Fruit fly (Drosophila melanogaster): ENCODE data around the gene CG15695.

Gene CG15695

dm6 chr3R:20829416-20830131 is 12.4 kb upstream of the CG15695 start (continued):
- TF ChIP-seq CG6175 (GFP tag; IDR thresholded peaks at IDR 0.05) (0 out of 3 replicates have a peak, but pooled peaks have one; percentile 41), Hr78 (GFP tag; optimal IDR thresholded peaks at IDR 0.05) (peak in 1 of 2 experiments; percentile 18), NFAT (GFP tag; IDR thresholded peaks at IDR 0.05) (peak; percentile 68), slp2 (GFP tag; optimal IDR thresholded peaks at IDR 0.05) (no peak), ranshi (GFP tag; IDR thresholded peaks at IDR 0.05) (peak; percentile 5; the same call in 1 of the 2 replicates), Hey (tag; optimal IDR thresholded peaks at IDR 0.05) (peak; percentile 46), knrl (GFP tag; IDR thresholded peaks at IDR 0.05; ENCODE audit: partially characterized antibody) (no peak), Oli (tag; optimal IDR thresholded peaks at IDR 0.05) (peak; percentile 51), Opbp (GFP tag; IDR thresholded peaks at IDR 0.05; ENCODE audit: partially characterized antibody) (peak; percentile 42; the same call in 1 of the 3 replicates), ewg (GFP tag; optimal IDR thresholded peaks at IDR 0.05) (peak; percentile 54), CG7357 (GFP tag; IDR thresholded peaks at IDR 0.05) (no peak), sug (tag; optimal IDR thresholded peaks at IDR 0.05) (peak; percentile 77), CG10979 (tag; optimal IDR thresholded peaks at IDR 0.05) (no peak), Poxn (GFP tag; IDR thresholded peaks at IDR 0.05) (no peak), CG12769 (tag; optimal IDR thresholded peaks at IDR 0.05) (peak; percentile 95), Meics (GFP tag; optimal IDR thresholded peaks at IDR 0.05) (peak; percentile 53), prd (optimal IDR thresholded peaks at IDR 0.05) (no peak), prd (GFP tag; IDR thresholded peaks at IDR 0.05) (peak; percentile 23; the same call in 2 of the 3 replicates), CG12219 (GFP tag; optimal IDR thresholded peaks at IDR 0.05) (no peak), Med (GFP tag) (peak; percentile 93), Dbx (GFP tag; IDR thresholded peaks at IDR 0.05) (peak; percentile 13; the same call in 2 of the 3 replicates), bigmax (GFP tag; optimal IDR thresholded peaks at IDR 0.05) (peak; percentile 47), CG3726 (GFP tag; IDR thresholded peaks at IDR 0.05) (no peak), ERR (GFP tag; optimal IDR thresholded peaks at IDR 0.05) (no peak), zfh1 (GFP tag; IDR thresholded peaks at IDR 0.05) (0 out of 3 replicates have a peak, but pooled peaks have one; percentile 14), tna (GFP tag; IDR thresholded peaks at IDR 0.05; ENCODE audit: partially characterized antibody) (no peak), ATbp (GFP tag; optimal IDR thresholded peaks at IDR 0.05) (no peak), CG11723 (GFP tag; optimal IDR thresholded peaks at IDR 0.05) (no peak), Ssrp (tag; optimal IDR thresholded peaks at IDR 0.05) (peak; percentile 42), tio (GFP tag; optimal IDR thresholded peaks at IDR 0.05) (no peak), D19B (GFP tag; optimal IDR thresholded peaks at IDR 0.05) (peak; percentile 13), CG32532 (GFP tag; IDR thresholded peaks at IDR 0.05) (peak; percentile 53), CG30403 (GFP tag; optimal IDR thresholded peaks at IDR 0.05) (peak; percentile 49), p53 (GFP tag; optimal IDR thresholded peaks at IDR 0.05) (no peak), PHDP (tag; optimal IDR thresholded peaks at IDR 0.05) (no peak), MBD-R2 (GFP tag; IDR thresholded peaks at IDR 0.05) (peak; percentile 17; the same call in 1 of the 2 replicates), CG15479 (GFP tag; optimal IDR thresholded peaks at IDR 0.05) (peak; percentile 79), CG9437 (GFP tag; optimal IDR thresholded peaks at IDR 0.05) (peak; percentile 62), Nf-YC (tag; optimal IDR thresholded peaks at IDR 0.05) (peak; percentile 29), CG3838 (GFP tag; optimal IDR thresholded peaks at IDR 0.05) (no peak), Fer1 (GFP tag; optimal IDR thresholded peaks at IDR 0.05) (peak; percentile 10), da (GFP tag; optimal IDR thresholded peaks at IDR 0.05) (peak; percentile 48), dimm (GFP tag; IDR thresholded peaks at IDR 0.05) (no peak), peb (GFP tag; IDR thresholded peaks at IDR 0.05) (peak; percentile 17; the same call in 1 of the 2 replicates), lola (GFP tag; optimal IDR thresholded peaks at IDR 0.05) (peak in 1 of 3 experiments; percentile 50), CG10565 (GFP tag; optimal IDR thresholded peaks at IDR 0.05) (no peak), CG9932 (GFP tag; IDR thresholded peaks at IDR 0.05) (peak; percentile 61), CG12104 (GFP tag; optimal IDR thresholded peaks at IDR 0.05) (peak; percentile 31), Atf6 (GFP tag; IDR thresholded peaks at IDR 0.05) (peak; percentile 30; the same call in 1 of the 2 replicates)
